Fruit fly (Drosophila melanogaster) whole organism, prepupa: ENCODE data around the gene trk.

ENCODE experiments used
- CG6792 ChIP-seq: fragments of 200-800 bp; sonication (Bioruptor generic); optimal IDR thresholded peaks from 3 replicates; lab custom pipeline; 2016; ENCODE audit warnings: missing biosample characterization, missing genetic modification characterization
- Ets96B ChIP-seq: fragments of 200-800 bp; optimal IDR thresholded peaks from 2 replicates; lab custom pipeline; 2019; ENCODE audit warnings: missing biosample characterization, mild to moderate bottlenecking, missing genetic modification characterization, moderate library complexity
- Hr39 ChIP-seq: fragments of 200-800 bp; sonication (Bioruptor generic); optimal IDR thresholded peaks from 2 replicates; lab custom pipeline; 2016; ENCODE audit warnings: missing biosample characterization, missing genetic modification characterization
- OdsH ChIP-seq: fragments of 200-800 bp; sonication (Bioruptor generic); optimal IDR thresholded peaks from 3 replicates; lab custom pipeline; 2016; ENCODE audit warnings: missing biosample characterization, missing genetic modification characterization
- eg ChIP-seq: fragments of 200-800 bp; sonication (Bioruptor generic); IDR thresholded peaks from 3 replicates; pipeline ENCODE4 v1.3.6; 2022; ENCODE audit warnings: missing biosample characterization, missing genetic modification characterization
- spab ChIP-seq: fragments of 200-800 bp; sonication (Bioruptor generic); optimal IDR thresholded peaks from 2 replicates; lab custom pipeline; 2017; ENCODE audit warnings: missing biosample characterization, mild to moderate bottlenecking, missing genetic modification characterization, missing genetic modification reagents
- svp ChIP-seq: fragments of 200-800 bp; sonication (Bioruptor generic); peaks from one replicate; lab custom pipeline; 2016; ENCODE audit warnings: missing biosample characterization, missing genetic modification characterization

- TF ChIP-seq Ets96B (no peak), svp (no peak), Hr39 (no peak), spab (GFP tag; lab: Kevin White, UChicago) (no peak), OdsH (GFP tag; lab: Kevin White, UChicago) (no peak), eg (GFP tag; lab: Robert Waterston, UW) (no peak), CG6792 (GFP tag; lab: Kevin White, UChicago) (no peak)
Observed at dm6 chr2L:10237725-10238446, 34.2 kb downstream of the trk start, which contains the start of gene mthl15.
